Fruit fly (Drosophila melanogaster): ENCODE measurements around the gene Uev1A.

Uev1A gene

DNA sequence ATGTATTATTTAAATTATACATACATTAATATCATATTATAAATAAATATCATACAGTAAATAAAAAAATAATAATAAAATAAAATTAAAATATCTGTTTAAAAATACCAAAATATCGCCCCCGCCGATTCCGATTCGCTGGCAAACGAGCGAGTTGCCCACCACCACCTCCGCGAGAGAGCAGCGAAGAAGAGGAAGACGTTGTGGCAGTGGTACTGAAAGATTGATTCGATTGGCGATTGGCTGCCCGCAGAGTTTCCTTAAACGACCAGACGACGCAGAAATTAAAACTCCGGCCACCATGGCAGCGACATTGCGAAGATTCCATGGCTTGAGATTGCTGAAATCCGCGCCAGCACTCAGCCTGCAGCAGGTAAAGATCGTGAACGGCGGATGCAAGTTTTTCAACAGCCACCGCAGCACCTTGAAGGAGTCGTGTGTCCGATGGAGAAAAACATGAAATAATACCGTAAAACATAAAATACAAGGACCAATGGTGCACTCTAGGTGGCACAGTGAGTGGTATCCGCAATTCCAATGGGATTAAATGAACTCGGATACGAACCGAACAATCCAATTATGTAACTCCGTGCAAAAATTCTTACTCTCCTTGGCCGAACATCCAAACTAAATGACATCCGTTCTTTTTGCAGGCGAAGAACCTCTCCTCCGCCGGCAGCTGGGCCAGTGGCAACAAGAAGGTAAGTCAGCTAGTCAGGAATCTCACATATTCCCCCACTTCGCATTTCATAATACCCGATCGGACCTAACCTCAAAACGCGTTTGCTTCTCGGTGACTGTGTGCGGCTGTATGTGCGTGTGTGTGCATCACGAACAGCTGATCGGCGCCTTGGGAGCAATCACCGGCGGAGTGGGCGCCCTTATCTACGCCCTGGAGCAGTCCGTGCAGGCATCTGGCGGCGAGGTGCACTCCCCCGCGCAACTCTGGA is 5.7 kb downstream of the Uev1A start, which contains the start of gene Cyt-c1:
TSS of gene Cyt-c1 (plus strand) at position 173 of the 950 bp plus-strand sequence.
- no peak for TF ChIP-seq sage (GFP tag; optimal IDR thresholded peaks at IDR 0.05)
- TF ChIP-seq Rel (GFP tag; optimal IDR thresholded peaks at IDR 0.05), result no peak
- peak; percentile 21 for TF ChIP-seq Rel (tag; optimal IDR thresholded peaks at IDR 0.05)

DNA sequence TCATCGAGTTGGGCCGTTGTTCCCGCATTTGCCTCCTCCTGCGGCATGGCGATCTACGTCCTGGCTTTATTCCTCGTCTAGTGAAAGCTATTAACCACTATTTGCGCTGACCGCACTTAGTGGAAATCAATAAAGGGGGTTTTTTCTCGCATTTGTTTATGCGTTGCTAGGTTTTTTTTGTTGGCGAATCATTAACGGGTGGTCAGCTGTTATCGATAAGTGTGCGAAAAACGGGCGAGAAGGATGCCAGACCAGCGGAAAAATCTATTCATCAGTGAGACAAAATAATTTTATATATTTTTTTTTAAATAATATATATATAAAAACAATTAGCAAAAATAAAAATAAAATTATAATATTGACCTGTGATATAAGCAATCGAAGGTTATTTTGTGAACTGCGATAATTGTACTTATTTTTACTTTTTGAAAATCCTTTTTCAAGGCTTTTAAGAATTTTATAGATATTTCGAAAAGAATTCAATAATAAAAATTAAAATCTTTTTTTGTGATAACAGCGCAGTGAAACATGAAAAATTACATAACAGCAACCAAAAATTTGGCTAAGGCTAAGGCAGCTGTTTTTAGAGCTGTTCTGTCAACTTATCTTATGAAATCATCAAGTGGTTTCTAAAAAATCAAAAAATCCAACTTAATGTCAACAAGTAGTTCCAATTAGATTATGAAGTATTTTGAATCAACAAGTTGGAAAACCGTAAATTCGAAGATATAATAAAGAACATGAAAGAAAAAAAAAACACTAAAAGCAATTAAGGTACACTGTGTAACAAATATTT is 6.6 kb downstream of the Uev1A start, which contains the start of gene Klp64D:
TSS of gene Klp64D (minus strand) at position 185 of the 796 bp plus-strand sequence.
- TF ChIP-seq Hr78 (GFP tag; optimal IDR thresholded peaks at IDR 0.05) (no peak), psq (GFP tag; optimal IDR thresholded peaks at IDR 0.05) (no peak), Mio (GFP tag; optimal IDR thresholded peaks at IDR 0.05) (no peak), CG9705 (GFP tag; optimal IDR thresholded peaks at IDR 0.05) (no peak), dmrt93B (GFP tag; optimal IDR thresholded peaks at IDR 0.05) (no peak), Jra (GFP tag; optimal IDR thresholded peaks at IDR 0.05) (no peak), Myc (optimal IDR thresholded peaks at IDR 0.05) (no peak), Dif (GFP tag; optimal IDR thresholded peaks at IDR 0.05; ENCODE audit: partially characterized antibody) (no peak), CrebA (GFP tag; optimal IDR thresholded peaks at IDR 0.05; ENCODE audit: borderline replicate concordance) (no peak), ey (GFP tag; optimal IDR thresholded peaks at IDR 0.05) (no peak), GATAd (GFP tag; optimal IDR thresholded peaks at IDR 0.05) (no peak), pan (optimal IDR thresholded peaks at IDR 0.05) (no peak), jim (GFP tag; optimal IDR thresholded peaks at IDR 0.05) (no peak), N (GFP tag; optimal IDR thresholded peaks at IDR 0.05) (no peak), rgr (GFP tag; optimal IDR thresholded peaks at IDR 0.05) (peak; percentile 15), br (GFP tag; optimal IDR thresholded peaks at IDR 0.05) (no peak), Sp1 (GFP tag; optimal IDR thresholded peaks at IDR 0.05) (peak; percentile 29), brk (GFP tag; optimal IDR thresholded peaks at IDR 0.05) (no peak), dsf (GFP tag; optimal IDR thresholded peaks at IDR 0.05; ENCODE audit: borderline replicate concordance) (no peak), tai (GFP tag; optimal IDR thresholded peaks at IDR 0.05) (no peak), Vsx2 (GFP tag; optimal IDR thresholded peaks at IDR 0.05; ENCODE audit: partially characterized antibody) (no peak), sage (GFP tag; optimal IDR thresholded peaks at IDR 0.05) (no peak), Hr83 (GFP tag; optimal IDR thresholded peaks at IDR 0.05; ENCODE audit: poor library complexity, severe bottlenecking) (no peak), Abd-B (GFP tag; optimal IDR thresholded peaks at IDR 0.05) (no peak), HLH106 (tag; optimal IDR thresholded peaks at IDR 0.05) (peak; percentile 51), fru (GFP tag; optimal IDR thresholded peaks at IDR 0.05) (no peak), Rel (GFP tag; optimal IDR thresholded peaks at IDR 0.05) (no peak), Rel (tag; optimal IDR thresholded peaks at IDR 0.05) (peak; percentile 98), dl (GFP tag; optimal IDR thresholded peaks at IDR 0.05; ENCODE audit: insufficient read depth in 1 of 2, partially characterized antibody in 2 of 2) (no peak), Dfd (GFP tag; optimal IDR thresholded peaks at IDR 0.05) (no peak), h (GFP tag; optimal IDR thresholded peaks at IDR 0.05) (peak; percentile 37), foxo (GFP tag; optimal IDR thresholded peaks at IDR 0.05) (peak in 1 of 2 experiments; percentile 48), woc (GFP tag; optimal IDR thresholded peaks at IDR 0.05) (no peak), usp (GFP tag; optimal IDR thresholded peaks at IDR 0.05) (no peak), sv (GFP tag; optimal IDR thresholded peaks at IDR 0.05) (no peak), CG32264 (GFP tag; optimal IDR thresholded peaks at IDR 0.05) (no peak), Hnf4 (GFP tag; optimal IDR thresholded peaks at IDR 0.05) (no peak)
